Worm (Caenorhabditis elegans) whole organism, L4 larva: ENCODE results near the gene K01D12.15.

Source experiments
- D1046.2 ChIP-seq: fragments of 200-800 bp; sonication (Bioruptor generic); IDR thresholded peaks from 2 replicates; pipeline ENCODE4 v1.3.6; 2022; ENCODE audit warnings: missing genetic modification characterization, missing compliant biosample characterization
- F10B5.3 ChIP-seq: sonication (generic microtip); optimal IDR thresholded peaks from 2 replicates; lab custom pipeline; 2016; ENCODE audit warnings: mild to moderate bottlenecking, missing genetic modification characterization, missing compliant biosample characterization
- F44E2.7 ChIP-seq: fragments of 200-800 bp; sonication (Bioruptor generic); IDR thresholded peaks from 2 replicates; pipeline ENCODE4 v2.1.2; 2022; ENCODE audit warnings: missing genetic modification characterization, missing compliant biosample characterization
- F49E8.2 ChIP-seq: sonication (generic microtip); optimal IDR thresholded peaks from 2 replicates; lab custom pipeline; 2016; ENCODE audit warnings: missing compliant biosample characterization, mild to moderate bottlenecking, missing genetic modification characterization, borderline replicate concordance
- Y105C5A.15 ChIP-seq: fragments of 200-800 bp; sonication (Bioruptor generic); IDR thresholded peaks from 2 replicates; pipeline ENCODE4 v1.3.6; 2022; ENCODE audit warnings: missing genetic modification characterization, missing compliant biosample characterization
- Y48G9A.11 ChIP-seq: fragments of 200-800 bp; sonication (Bioruptor generic); IDR thresholded peaks from 2 replicates; pipeline ENCODE4 v1.3.6; 2022; ENCODE audit warnings: missing genetic modification reagents, missing genetic modification characterization, missing compliant biosample characterization
- Y75B8A.6 ChIP-seq: fragments of 200-800 bp; sonication (Bioruptor generic); IDR thresholded peaks from 2 replicates; pipeline ENCODE4 v1.3.6; 2022; ENCODE audit warnings: missing genetic modification reagents, missing genetic modification characterization, missing compliant biosample characterization
- aha-1 ChIP-seq: fragments of 150-350 bp; peaks from one replicate; lab custom pipeline; 2014; ENCODE audit warnings: missing biosample characterization, missing genetic modification characterization
- attf-4 ChIP-seq: sonication (generic microtip); optimal IDR thresholded peaks from 3 replicates; lab custom pipeline; 2017; ENCODE audit warnings: missing biosample characterization, missing genetic modification characterization
- ceh-32 ChIP-seq: sonication (generic microtip); optimal IDR thresholded peaks from 2 replicates; lab custom pipeline; 2016; ENCODE audit warnings: mild to moderate bottlenecking, missing genetic modification characterization, missing compliant biosample characterization; ENCODE audit not compliant: poor library complexity
- daf-16 ChIP-seq, 3 experiments: sonication (generic microtip); optimal IDR thresholded peaks; 2 replicates each; lab custom pipeline; 2016 to 2017; ENCODE audit warnings: missing genetic modification characterization in 3 of 3, missing genetic modification reagents in 3 of 3, mild to moderate bottlenecking in 2 of 3, missing compliant biosample characterization in 2 of 3, missing biosample characterization in 1 of 3, moderate library complexity in 1 of 3
- dmd-6 ChIP-seq: fragments of 200-800 bp; sonication (Bioruptor generic); IDR thresholded peaks from 2 replicates; pipeline ENCODE4 v1.3.6; 2022; ENCODE audit warnings: missing genetic modification reagents, missing genetic modification characterization, missing compliant biosample characterization
- dmd-9 ChIP-seq: fragments of 200-800 bp; sonication (Bioruptor generic); IDR thresholded peaks from 2 replicates; pipeline ENCODE4 v1.3.6; 2022; ENCODE audit warnings: missing genetic modification reagents, missing genetic modification characterization, missing compliant biosample characterization
- dpl-1 ChIP-seq: fragments of 150-350 bp; optimal IDR thresholded peaks from 2 replicates; lab custom pipeline; 2014; ENCODE audit warnings: missing biosample characterization, missing genetic modification reagents, missing genetic modification characterization
- duxl-1 ChIP-seq: sonication (generic microtip); optimal IDR thresholded peaks from 2 replicates; lab custom pipeline; 2016; ENCODE audit warnings: mild to moderate bottlenecking, missing genetic modification characterization, moderate library complexity, missing compliant biosample characterization; ENCODE audit not compliant: poor library complexity
- dve-1 ChIP-seq: sonication (generic microtip); optimal IDR thresholded peaks from 2 replicates; lab custom pipeline; 2017; ENCODE audit warnings: antibody characterized with exemption, mild to moderate bottlenecking, missing genetic modification characterization, missing compliant biosample characterization; ENCODE audit not compliant: insufficient read depth
- fos-1 ChIP-seq: fragments of 150-350 bp; optimal IDR thresholded peaks from 2 replicates; lab custom pipeline; 2014; ENCODE audit warnings: missing biosample characterization, missing genetic modification characterization
- gei-8 ChIP-seq: fragments of 200-800 bp; sonication (Bioruptor generic); optimal IDR thresholded peaks from 2 replicates; lab custom pipeline; 2018; ENCODE audit warnings: mild to moderate bottlenecking, missing genetic modification characterization, missing compliant biosample characterization
- hlh-11 ChIP-seq: fragments of 200-800 bp; sonication (Bioruptor generic); optimal IDR thresholded peaks from 2 replicates; lab custom pipeline; 2018; ENCODE audit warnings: mild to moderate bottlenecking, missing genetic modification characterization, missing compliant biosample characterization
- hlh-30 ChIP-seq: sonication (generic microtip); optimal IDR thresholded peaks from 2 replicates; lab custom pipeline; 2017; ENCODE audit warnings: antibody characterized with exemption, mild to moderate bottlenecking, missing genetic modification characterization, missing compliant biosample characterization; ENCODE audit not compliant: insufficient read depth
- lsy-2 ChIP-seq, 2 experiments: fragments of 150-350 bp in 1 of 2; sonication (generic microtip) in 1 of 2; optimal IDR thresholded peaks; 2 replicates each; lab custom pipeline; 2014 to 2017; ENCODE audit warnings: missing biosample characterization in 2 of 2, missing genetic modification characterization in 2 of 2
- madf-9 ChIP-seq: fragments of 200-800 bp; sonication (Bioruptor generic); conservative IDR thresholded peaks from 2 replicates; pipeline ENCODE4 v1.3.6; 2022; ENCODE audit warnings: missing genetic modification reagents, missing genetic modification characterization, missing compliant biosample characterization
- nhr-10 ChIP-seq: fragments of 150-350 bp; optimal IDR thresholded peaks from 2 replicates; lab custom pipeline; 2014; ENCODE audit warnings: missing biosample characterization, missing genetic modification characterization
- nhr-102 ChIP-seq: sonication (generic microtip); optimal IDR thresholded peaks from 2 replicates; lab custom pipeline; 2016; ENCODE audit warnings: mild to moderate bottlenecking, missing genetic modification characterization, moderate library complexity, missing compliant biosample characterization
- nhr-11 ChIP-seq: fragments of 150-350 bp; optimal IDR thresholded peaks from 2 replicates; lab custom pipeline; 2014; ENCODE audit warnings: missing biosample characterization, missing genetic modification characterization
- nhr-28 ChIP-seq: fragments of 150-350 bp; optimal IDR thresholded peaks from 2 replicates; lab custom pipeline; 2014; ENCODE audit warnings: missing biosample characterization, missing genetic modification characterization
- nhr-42 ChIP-seq: fragments of 200-800 bp; sonication (Bioruptor generic); IDR thresholded peaks from 2 replicates; pipeline ENCODE4 v1.3.6; 2022; ENCODE audit warnings: missing genetic modification characterization, missing compliant biosample characterization
- nhr-6 ChIP-seq: fragments of 150-350 bp; optimal IDR thresholded peaks from 2 replicates; lab custom pipeline; 2014; ENCODE audit warnings: missing biosample characterization, missing genetic modification characterization
- nhr-76 ChIP-seq: fragments of 150-350 bp; optimal IDR thresholded peaks from 2 replicates; lab custom pipeline; 2014; ENCODE audit warnings: missing biosample characterization, missing genetic modification characterization
- nhr-77 ChIP-seq: fragments of 150-350 bp; optimal IDR thresholded peaks from 2 replicates; lab custom pipeline; 2014; ENCODE audit warnings: missing biosample characterization, missing genetic modification characterization
- php-3 ChIP-seq: fragments of 200-800 bp; sonication (Bioruptor generic); IDR thresholded peaks from 2 replicates; pipeline ENCODE4 v1.3.6; 2022; ENCODE audit warnings: missing genetic modification reagents, missing genetic modification characterization, missing compliant biosample characterization
- unc-39 ChIP-seq: sonication (generic microtip); optimal IDR thresholded peaks from 2 replicates; lab custom pipeline; 2017; ENCODE audit warnings: missing biosample characterization, missing genetic modification characterization
- unc-62 ChIP-seq, 3 experiments: fragments of 150-350 bp in 1 of 3; sonication (generic microtip); optimal IDR thresholded peaks in 2 of 3; peaks in 1 of 3; 1 replicate in 1 of 3; 2 replicates in 2 of 3; lab custom pipeline; 2014 to 2017; ENCODE audit warnings: missing biosample characterization in 3 of 3, missing genetic modification characterization in 3 of 3, missing genetic modification reagents in 3 of 3, missing genotype in 1 of 3
- zfp-2 ChIP-seq: sonication (generic microtip); optimal IDR thresholded peaks from 2 replicates; lab custom pipeline; 2016; ENCODE audit warnings: mild to moderate bottlenecking, missing genetic modification characterization, missing compliant biosample characterization

The K01D12.15 gene

ce11 chrV:12418292-12418691 is 32.0 kb downstream of the K01D12.15 start, which contains the start of gene C54D10.3:
Gene C54D10.3 (plus strand): TSS chrV:12418592.
- TF ChIP-seq hlh-11 (tag; lab: Kevin White, UChicago) (no peak), unc-62 (GFP tag; optimal IDR thresholded peaks at IDR 0.05 in 1 of 2; lab: Kevin White, UChicago) (peak in 1 of 2 experiments; percentile 87), unc-62 (tag; optimal IDR thresholded peaks at IDR 0.05; lab: Kevin White, UChicago) (no peak)

DNA sequence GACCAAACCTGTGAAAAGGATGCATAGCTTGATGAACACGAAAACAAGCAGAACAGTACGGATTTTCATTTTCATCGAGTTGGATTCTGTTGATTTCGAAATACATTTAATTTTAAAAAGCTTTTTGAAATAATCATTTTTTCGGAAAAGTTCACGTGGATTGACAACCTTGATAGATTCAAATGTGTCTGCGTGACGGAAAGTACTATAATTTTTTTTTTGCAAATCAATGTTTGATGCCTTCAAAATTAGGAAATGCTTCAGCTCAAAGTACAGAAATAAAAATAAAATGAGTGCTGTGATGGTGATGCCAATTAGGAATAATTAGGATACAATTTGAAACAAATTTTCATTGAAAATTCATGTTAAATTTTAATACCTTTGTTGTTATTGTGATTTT is 34.6 kb downstream of the K01D12.15 start, which contains the start of gene C54D10.4:
Gene C54D10.4, minus strand, starts transcription at position 101 of the 400 bp plus-strand sequence.
- no peak for TF ChIP-seq duxl-1 (tag; lab: Kevin White, UChicago)
- TF ChIP-seq nhr-6, result no peak
- no peak for TF ChIP-seq F44E2.7 (GFP tag; lab: Robert Waterston, UW)
- no peak for TF ChIP-seq F49E8.2 (tag; lab: Kevin White, UChicago)
- no peak for TF ChIP-seq hlh-30 (tag; lab: Kevin White, UChicago)
- TF ChIP-seq fos-1, result no peak
- no peak for TF ChIP-seq dmd-6
- no peak for TF ChIP-seq zfp-2 (tag; lab: Kevin White, UChicago)
- TF ChIP-seq nhr-42, result no peak

ce11 chrV:12421360-12421759 is 35.1 kb downstream of the K01D12.15 start:
- TF ChIP-seq aha-1 (tag; lab: Kevin White, UChicago) (peak; percentile 61), nhr-11 (tag; lab: Kevin White, UChicago) (no peak)

- TF ChIP-seq F44E2.7 (GFP tag; lab: Robert Waterston, UW) (no peak), gei-8 (GFP tag; lab: Kevin White, UChicago) (no peak), F49E8.2 (tag; lab: Kevin White, UChicago) (no peak), D1046.2 (no peak), F10B5.3 (tag; lab: Kevin White, UChicago) (no peak), hlh-30 (tag; lab: Kevin White, UChicago) (no peak), Y105C5A.15 (GFP tag; lab: Robert Waterston, UW) (no peak), ceh-32 (no peak), lsy-2 (tag; optimal IDR thresholded peaks at IDR 0.05; lab: Kevin White, UChicago) (no peak), nhr-77 (tag; lab: Kevin White, UChicago) (no peak), nhr-10 (tag; lab: Kevin White, UChicago) (no peak), dpl-1 (GFP tag; lab: Kevin White, UChicago) (no peak), Y48G9A.11 (GFP tag; lab: Robert Waterston, UW) (no peak)
- TF ChIP-seq, all 104 proteins: peak for 0
Measured at ce11 chrV:12427826-12428225, 41.6 kb downstream of the K01D12.15 start.

ce11 chrV:12429039-12429438 is 42.8 kb downstream of the K01D12.15 start, which contains the start of gene C54D10.5:
Gene C54D10.5 (plus strand): TSS chrV:12429339.
- no peak for TF ChIP-seq unc-39 (tag; lab: Kevin White, UChicago)
- TF ChIP-seq gei-8 (GFP tag; lab: Kevin White, UChicago), result no peak
- no peak for TF ChIP-seq Y75B8A.6 (GFP tag; lab: Robert Waterston, UW)
- TF ChIP-seq dmd-9, result no peak
- TF ChIP-seq dmd-6, result no peak
- no peak for TF ChIP-seq aha-1 (tag; lab: Kevin White, UChicago)
- no peak for TF ChIP-seq hlh-11 (tag; lab: Kevin White, UChicago)
- TF ChIP-seq nhr-102 (tag; lab: Kevin White, UChicago), result no peak
- TF ChIP-seq attf-4, result no peak
- TF ChIP-seq php-3, result no peak
- no peak for TF ChIP-seq madf-9 (GFP tag; lab: Robert Waterston, UW)

DNA sequence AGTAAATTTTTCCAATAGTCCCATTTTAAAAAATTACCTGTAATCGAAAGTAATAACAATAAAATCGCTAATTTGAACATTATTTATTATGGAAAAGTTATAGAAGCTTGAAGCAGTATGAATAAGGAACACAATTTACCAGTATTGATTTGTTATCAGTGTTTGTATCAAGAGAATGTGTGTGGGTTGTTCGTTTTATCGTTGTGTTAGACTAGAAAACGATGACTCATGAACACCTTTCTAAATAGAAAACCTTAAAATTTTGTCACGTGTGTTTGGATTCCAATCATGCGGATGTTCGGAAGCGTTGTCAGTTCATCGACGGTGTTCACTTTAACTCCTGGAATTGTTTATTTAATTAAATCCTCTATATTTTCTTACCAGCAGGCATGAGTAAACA is 45.9 kb downstream of the K01D12.15 start, which contains the start of gene C54D10.13:
Gene C54D10.13, minus strand, starts transcription at position 179 of the 400 bp plus-strand sequence.
- TF ChIP-seq nhr-76 (tag; lab: Kevin White, UChicago), result no peak
- peak; percentile 19 for TF ChIP-seq nhr-6
- TF ChIP-seq daf-16 (GFP tag; optimal IDR thresholded peaks at IDR 0.05; lab: Kevin White, UChicago), result no peak
- peak; percentile 33 for TF ChIP-seq daf-16 (tag; optimal IDR thresholded peaks at IDR 0.05; lab: Kevin White, UChicago)
- peak; percentile 52 for TF ChIP-seq dve-1 (tag; lab: Kevin White, UChicago)
- TF ChIP-seq fos-1, result no peak
- peak; percentile 86 for TF ChIP-seq nhr-28 (tag; lab: Kevin White, UChicago)
